Fruit fly (Drosophila melanogaster) whole organism, wandering third instar larva: ENCODE measurements around the gene Mlc2.

Source experiments
- Abd-B ChIP-seq: fragments of >200 bp; optimal IDR thresholded peaks from 2 replicates; lab custom pipeline; 2017; ENCODE audit warnings: missing biosample characterization, missing genetic modification characterization
- CG32264 ChIP-seq: fragments of 200-800 bp; sonication (Bioruptor generic); optimal IDR thresholded peaks from 2 replicates; lab custom pipeline; 2016; ENCODE audit warnings: missing biosample characterization, missing genetic modification characterization
- CG9705 ChIP-seq: fragments of 200-800 bp; sonication (Bioruptor generic); optimal IDR thresholded peaks from 2 replicates; lab custom pipeline; 2018; ENCODE audit warnings: missing biosample characterization, mild to moderate bottlenecking, missing genetic modification characterization
- Dfd ChIP-seq: fragments of >200 bp; optimal IDR thresholded peaks from 2 replicates; lab custom pipeline; 2017; ENCODE audit warnings: missing biosample characterization, missing genetic modification characterization
- Dif ChIP-seq: fragments of 200-275, 200-300 bp; sonication (Bioruptor generic); optimal IDR thresholded peaks from 2 replicates; lab custom pipeline; 2018; ENCODE audit warnings: missing biosample characterization, missing genetic modification characterization; ENCODE audit not compliant: partially characterized antibody
- GATAd ChIP-seq: sonication (Bioruptor generic); optimal IDR thresholded peaks from 2 replicates; lab custom pipeline; 2016; ENCODE audit warnings: missing biosample characterization, missing genetic modification characterization
- HLH106 ChIP-seq: fragments of 200-800 bp; optimal IDR thresholded peaks from 3 replicates; lab custom pipeline; 2019; ENCODE audit warnings: missing biosample characterization, mild to moderate bottlenecking, missing genetic modification characterization, moderate library complexity
- Hnf4 ChIP-seq: fragments of 200-800 bp; sonication (Bioruptor generic); optimal IDR thresholded peaks from 2 replicates; lab custom pipeline; 2016; ENCODE audit warnings: missing biosample characterization, mild to moderate bottlenecking, missing genetic modification characterization
- Hr78 ChIP-seq: fragments of >200 bp; optimal IDR thresholded peaks from 2 replicates; lab custom pipeline; 2017; ENCODE audit warnings: missing biosample characterization, missing genetic modification characterization
- Hr83 ChIP-seq: fragments of 200-300 bp; sonication (Bioruptor generic); optimal IDR thresholded peaks from 2 replicates; lab custom pipeline; 2016; ENCODE audit warnings: missing biosample characterization, mild to moderate bottlenecking, missing genetic modification characterization, moderate library complexity; ENCODE audit not compliant: poor library complexity, severe bottlenecking
- Jra ChIP-seq: sonication (Bioruptor generic); optimal IDR thresholded peaks from 2 replicates; lab custom pipeline; 2016; ENCODE audit warnings: missing biosample characterization, missing genetic modification characterization
- Mio ChIP-seq: sonication (Bioruptor generic); optimal IDR thresholded peaks from 2 replicates; lab custom pipeline; 2016; ENCODE audit warnings: missing biosample characterization, missing genetic modification characterization
- Myc ChIP-seq: fragments of >200 bp; optimal IDR thresholded peaks from 2 replicates; lab custom pipeline; 2017
- OdsH ChIP-seq: fragments of 200-800 bp; sonication (Bioruptor generic); optimal IDR thresholded peaks from 2 replicates; lab custom pipeline; 2016; ENCODE audit warnings: missing biosample characterization, mild to moderate bottlenecking, missing genetic modification characterization
- Rel ChIP-seq, 2 experiments: fragments of 200-800 bp; sonication (Bioruptor generic) in 1 of 2; optimal IDR thresholded peaks; 2 replicates in 1 of 2; 3 replicates in 1 of 2; lab custom pipeline; 2016 to 2019; ENCODE audit warnings: mild to moderate bottlenecking in 2 of 2, missing biosample characterization in 2 of 2, missing genetic modification characterization in 2 of 2, moderate library complexity in 1 of 2
- Vsx2 ChIP-seq: fragments of 200-300, 225-300 bp; sonication (Bioruptor generic); optimal IDR thresholded peaks from 2 replicates; lab custom pipeline; 2018; ENCODE audit warnings: missing biosample characterization, missing genetic modification characterization; ENCODE audit not compliant: partially characterized antibody
- br ChIP-seq: fragments of 200-800 bp; sonication (Bioruptor generic); optimal IDR thresholded peaks from 2 replicates; lab custom pipeline; 2016; ENCODE audit warnings: missing biosample characterization, missing genetic modification characterization
- dl ChIP-seq, 2 experiments: fragments of 175-275, 200-275 bp in 1 of 2; fragments of 200-275 bp in 1 of 2; sonication (Bioruptor generic); optimal IDR thresholded peaks; lab custom pipeline; 2018; ENCODE audit warnings: mild to moderate bottlenecking in 2 of 2, missing biosample characterization in 2 of 2, missing genetic modification characterization in 2 of 2, moderate library complexity in 2 of 2; ENCODE audit not compliant: partially characterized antibody in 2 of 2, insufficient read depth in 1 of 2
- dmrt93B ChIP-seq: fragments of 200-800 bp; sonication (Bioruptor generic); optimal IDR thresholded peaks from 2 replicates; lab custom pipeline; 2018; ENCODE audit warnings: missing biosample characterization, mild to moderate bottlenecking, missing genetic modification characterization
- dsf ChIP-seq: sonication (Bioruptor generic); optimal IDR thresholded peaks from 2 replicates; lab custom pipeline; 2016; ENCODE audit warnings: missing biosample characterization, missing genetic modification characterization, borderline replicate concordance
- ey ChIP-seq: fragments of 200-800 bp; sonication (Bioruptor generic); optimal IDR thresholded peaks from 2 replicates; lab custom pipeline; 2016; ENCODE audit warnings: missing biosample characterization, missing genetic modification characterization
- fru ChIP-seq: fragments of 200-800 bp; sonication (Bioruptor generic); optimal IDR thresholded peaks from 3 replicates; lab custom pipeline; 2016; ENCODE audit warnings: missing biosample characterization, mild to moderate bottlenecking, missing genetic modification characterization
- jim ChIP-seq: fragments of 175-275, 200-325 bp; sonication (Bioruptor generic); optimal IDR thresholded peaks from 2 replicates; lab custom pipeline; 2016; ENCODE audit warnings: missing biosample characterization, mild to moderate bottlenecking, missing genetic modification characterization
- lola ChIP-seq: fragments of >200 bp; optimal IDR thresholded peaks from 2 replicates; lab custom pipeline; 2017; ENCODE audit warnings: missing biosample characterization, missing genetic modification characterization
- pan ChIP-seq: fragments of >200 bp; optimal IDR thresholded peaks from 2 replicates; lab custom pipeline; 2017
- psq ChIP-seq: fragments of 200-800 bp; sonication (Bioruptor generic); optimal IDR thresholded peaks from 3 replicates; lab custom pipeline; 2017; ENCODE audit warnings: missing biosample characterization, mild to moderate bottlenecking, missing genetic modification characterization, moderate library complexity
- rgr ChIP-seq: fragments of 200-800 bp; sonication (Bioruptor generic); optimal IDR thresholded peaks from 3 replicates; lab custom pipeline; 2016; ENCODE audit warnings: missing biosample characterization, mild to moderate bottlenecking, missing genetic modification characterization
- sage ChIP-seq: fragments of 200-800 bp; sonication (Bioruptor generic); optimal IDR thresholded peaks from 2 replicates; lab custom pipeline; 2016; ENCODE audit warnings: missing biosample characterization, mild to moderate bottlenecking, missing genetic modification characterization
- tai ChIP-seq: sonication (Bioruptor generic); optimal IDR thresholded peaks from 2 replicates; lab custom pipeline; 2016; ENCODE audit warnings: missing biosample characterization, missing genetic modification characterization
- woc ChIP-seq: sonication (Bioruptor generic); optimal IDR thresholded peaks from 2 replicates; lab custom pipeline; 2016; ENCODE audit warnings: missing biosample characterization, mild to moderate bottlenecking, missing genetic modification characterization

Gene Mlc2

DNA sequence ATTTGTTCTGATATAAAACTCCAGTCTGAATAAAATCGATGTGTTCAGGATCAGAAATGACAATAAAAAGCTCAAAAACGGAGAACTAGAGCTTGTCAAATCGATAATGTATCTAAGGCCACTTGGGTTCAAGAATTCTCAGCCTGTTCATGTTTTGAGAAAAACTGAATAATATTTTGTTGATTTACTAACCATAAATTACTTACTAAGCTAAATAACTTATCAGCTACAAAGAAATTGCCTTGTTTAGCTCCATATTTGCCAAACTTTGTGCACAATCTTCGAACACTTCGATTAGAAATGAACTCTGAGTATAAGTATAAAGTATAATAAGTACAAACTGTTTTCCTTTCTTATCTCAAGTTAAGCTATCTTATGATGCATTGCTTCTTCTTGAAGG lies 42.1 kb downstream of the Mlc2 start, which contains the start of gene CG31029:
CG31029 (minus strand) TSS at position 101 of the 400 bp plus-strand sequence.
- TF ChIP-seq lola (GFP tag; lab: Kevin White, UChicago) (no peak), rgr (GFP tag; lab: Kevin White, UChicago) (no peak)

- TF ChIP-seq fru (GFP tag; lab: Kevin White, UChicago) (no peak), woc (GFP tag; lab: Kevin White, UChicago) (no peak), OdsH (GFP tag; lab: Kevin White, UChicago) (no peak), Hnf4 (GFP tag; lab: Kevin White, UChicago) (no peak), dl (GFP tag; optimal IDR thresholded peaks at IDR 0.05; lab: Kevin White, UChicago; ENCODE audit: insufficient read depth in 1 of 2, partially characterized antibody in 2 of 2) (no peak), Abd-B (GFP tag; lab: Kevin White, UChicago) (no peak), ey (GFP tag; lab: Kevin White, UChicago) (no peak), tai (GFP tag; lab: Kevin White, UChicago) (no peak), pan (lab: Kevin White, UChicago) (no peak), Jra (GFP tag; lab: Kevin White, UChicago) (no peak), Mio (GFP tag; lab: Kevin White, UChicago) (no peak), psq (GFP tag; lab: Kevin White, UChicago) (no peak), Vsx2 (no peak), CG9705 (GFP tag; lab: Kevin White, UChicago) (no peak), Hr78 (GFP tag; lab: Kevin White, UChicago) (no peak)
Observed at dm6 chr3R:30129019-30129418, 45.3 kb downstream of the Mlc2 start, which contains the start of gene Ppi1. Gene Ppi1 (minus strand): TSS chr3R:30129119.

dm6 chr3R:30124635-30125034 lies 49.7 kb downstream of the Mlc2 start, which contains the start of gene CG45073:
Gene CG45073 (minus strand): TSS chr3R:30124735.
- TF ChIP-seq lola (GFP tag; lab: Kevin White, UChicago) (no peak), psq (GFP tag; lab: Kevin White, UChicago) (no peak), Dfd (GFP tag; lab: Kevin White, UChicago) (no peak), Hr83 (GFP tag; lab: Kevin White, UChicago) (no peak), Rel (GFP tag; optimal IDR thresholded peaks at IDR 0.05; lab: Kevin White, UChicago) (no peak), Rel (tag; optimal IDR thresholded peaks at IDR 0.05; lab: Kevin White, UChicago) (no peak), dl (GFP tag; optimal IDR thresholded peaks at IDR 0.05; lab: Kevin White, UChicago; ENCODE audit: insufficient read depth in 1 of 2, partially characterized antibody in 2 of 2) (no peak), CG32264 (no peak), fru (GFP tag; lab: Kevin White, UChicago) (no peak), HLH106 (tag; lab: Kevin White, UChicago) (no peak), Mio (GFP tag; lab: Kevin White, UChicago) (no peak), dsf (GFP tag; lab: Kevin White, UChicago) (no peak), Dif (GFP tag; lab: Kevin White, UChicago) (no peak), pan (lab: Kevin White, UChicago) (no peak), GATAd (GFP tag; lab: Kevin White, UChicago) (no peak), Myc (lab: Kevin White, UChicago) (no peak), jim (GFP tag; lab: Kevin White, UChicago) (no peak)

DNA sequence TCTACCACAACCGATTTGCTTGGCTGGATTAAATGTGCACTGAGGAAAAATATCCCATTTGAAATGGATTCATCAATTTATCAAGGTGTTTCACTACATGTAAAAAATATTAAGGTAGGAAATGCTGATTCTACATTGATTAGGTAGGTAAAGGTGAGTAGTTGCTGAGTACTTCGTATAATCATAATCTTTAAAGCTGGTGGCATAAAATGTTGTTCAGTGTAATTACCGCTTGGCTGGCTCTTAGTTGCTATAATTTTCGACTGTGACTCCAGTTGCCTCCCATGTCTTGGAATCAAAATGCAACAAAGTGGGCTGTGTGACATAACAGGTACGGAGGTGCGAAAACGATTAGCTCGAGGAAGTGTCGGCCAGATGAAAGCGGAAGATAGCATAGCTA lies 51.2 kb downstream of the Mlc2 start, which contains the start of gene CG45072:
CG45072 (minus strand) TSS at position 101 of the 400 bp plus-strand sequence.
- no peak for TF ChIP-seq sage (GFP tag; lab: Kevin White, UChicago)
- TF ChIP-seq dmrt93B, result no peak

- TF ChIP-seq Hr78 (GFP tag; lab: Kevin White, UChicago) (no peak), br (GFP tag; lab: Kevin White, UChicago) (no peak), Rel (GFP tag; optimal IDR thresholded peaks at IDR 0.05; lab: Kevin White, UChicago) (no peak), Rel (tag; optimal IDR thresholded peaks at IDR 0.05; lab: Kevin White, UChicago) (peak; percentile 78), lola (GFP tag; lab: Kevin White, UChicago) (no peak), OdsH (GFP tag; lab: Kevin White, UChicago) (no peak), dmrt93B (no peak), Hnf4 (GFP tag; lab: Kevin White, UChicago) (no peak)
Observed at dm6 chr3R:30121731-30122130, 52.6 kb downstream of the Mlc2 start.
